Fruit fly (Drosophila melanogaster): Measurements from ENCODE around the gene Daao2.

DNA sequence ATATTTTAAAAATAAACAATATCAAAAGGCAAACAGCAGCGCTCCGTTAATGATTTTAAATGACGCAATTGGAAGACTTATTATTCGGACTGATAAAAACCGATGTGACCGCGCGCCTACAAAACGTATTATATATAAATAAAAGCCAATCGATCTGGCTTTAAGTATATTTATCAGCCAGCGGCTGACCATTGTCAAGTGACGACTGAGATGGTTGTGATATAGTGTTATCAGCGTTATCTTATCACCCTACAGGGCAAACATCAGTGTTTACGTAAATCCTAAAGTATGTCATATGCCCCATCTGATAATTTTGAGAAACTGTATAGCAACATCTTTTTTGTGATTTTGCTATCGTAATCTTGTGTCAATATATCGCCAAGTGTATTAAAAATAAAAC, 13.5 kb upstream of the Daao2 start:
- TF ChIP-seq CG8301 (tag; optimal IDR thresholded peaks at IDR 0.05): no peak
- no peak for TF ChIP-seq CG4496 (GFP tag; IDR thresholded peaks at IDR 0.05)
- TF ChIP-seq CG13204 (GFP tag; optimal IDR thresholded peaks at IDR 0.05): no peak
- no peak for TF ChIP-seq Ets98B (GFP tag; IDR thresholded peaks at IDR 0.05)
- TF ChIP-seq CG32121 (GFP tag; IDR thresholded peaks at IDR 0.05): no peak
- TF ChIP-seq rn (GFP tag; IDR thresholded peaks at IDR 0.05): no peak
- TF ChIP-seq CG12605 (GFP tag; IDR thresholded peaks at IDR 0.05): no peak
- no peak for TF ChIP-seq Pif1A (GFP tag; optimal IDR thresholded peaks at IDR 0.05)
- TF ChIP-seq CG9948 (tag; optimal IDR thresholded peaks at IDR 0.05): no peak
- no peak for TF ChIP-seq Snoo (tag; optimal IDR thresholded peaks at IDR 0.05)
- TF ChIP-seq CG17806 (tag; optimal IDR thresholded peaks at IDR 0.05): no peak
- no peak for TF ChIP-seq CG8159 (tag; optimal IDR thresholded peaks at IDR 0.05)
- no peak for TF ChIP-seq CG14655 (GFP tag; optimal IDR thresholded peaks at IDR 0.05)
- TF ChIP-seq CG34367 (tag; optimal IDR thresholded peaks at IDR 0.05): no peak

Data from whole organism, pupa.